Worm (Caenorhabditis elegans) whole organism, L3 larva: Measurements from ENCODE around the gene nhr-272.
A peak's percentile ranks its signal among the peaks of the same experiment; 100 is the strongest.

Experiments
- R02D3.7 ChIP-seq: fragments of 150-350 bp; optimal IDR thresholded peaks from 2 replicates; lab custom pipeline; 2014; ENCODE audit warnings: missing biosample characterization, missing genetic modification characterization
- ZK546.5 ChIP-seq: sonication (generic microtip); optimal IDR thresholded peaks from 2 replicates; lab custom pipeline; 2017; ENCODE audit warnings: missing biosample characterization, missing genetic modification characterization
- aly-2 ChIP-seq: fragments of 150-350 bp; optimal IDR thresholded peaks from 2 replicates; lab custom pipeline; 2014; ENCODE audit warnings: missing biosample characterization, missing genetic modification characterization
- ama-1 ChIP-seq: fragments of 150-350 bp; optimal IDR thresholded peaks from 2 replicates; lab custom pipeline; 2018
- ceh-16 ChIP-seq: sonication (generic microtip); optimal IDR thresholded peaks from 2 replicates; lab custom pipeline; 2017; ENCODE audit warnings: missing biosample characterization, missing genetic modification characterization
- ceh-28 ChIP-seq: fragments of 150-350 bp; optimal IDR thresholded peaks from 2 replicates; lab custom pipeline; 2014; ENCODE audit warnings: missing biosample characterization, missing genetic modification reagents, missing genetic modification characterization
- ceh-9 ChIP-seq: sonication (generic microtip); optimal IDR thresholded peaks from 2 replicates; lab custom pipeline; 2018; ENCODE audit warnings: missing biosample characterization, missing genetic modification characterization
- elt-1 ChIP-seq: fragments of 150-350 bp; optimal IDR thresholded peaks from 2 replicates; lab custom pipeline; 2014; ENCODE audit warnings: missing biosample characterization, missing genetic modification characterization
- elt-2 ChIP-seq: sonication (generic microtip); optimal IDR thresholded peaks from 2 replicates; lab custom pipeline; 2016; ENCODE audit warnings: missing genetic modification reagents, mild to moderate bottlenecking, missing genetic modification characterization, missing compliant biosample characterization
- elt-3 ChIP-seq, 3 experiments: fragments of 150-350 bp in 1 of 3; sonication (generic microtip) in 2 of 3; optimal IDR thresholded peaks; 2 replicates in 2 of 3; 4 replicates in 1 of 3; lab custom pipeline; 2014 to 2017; ENCODE audit warnings: missing biosample characterization in 3 of 3, missing genetic modification characterization in 3 of 3
- eor-1 ChIP-seq, 2 experiments: fragments of 150-350 bp; optimal IDR thresholded peaks; 2 replicates each; lab custom pipeline; 2014 to 2018; ENCODE audit warnings: missing biosample characterization in 2 of 2, missing genetic modification characterization in 2 of 2
- hmg-11 ChIP-seq: sonication (generic microtip); optimal IDR thresholded peaks from 2 replicates; lab custom pipeline; 2016; ENCODE audit warnings: missing genetic modification characterization, missing compliant biosample characterization
- jun-1 ChIP-seq: fragments of 150-350 bp; optimal IDR thresholded peaks from 2 replicates; lab custom pipeline; 2014; ENCODE audit warnings: missing biosample characterization, missing genetic modification reagents, missing genetic modification characterization
- lin-15B ChIP-seq: fragments of 150-350 bp; optimal IDR thresholded peaks from 2 replicates; lab custom pipeline; 2014; ENCODE audit warnings: missing biosample characterization, missing genetic modification characterization
- lin-39 ChIP-seq: fragments of 150-350 bp; optimal IDR thresholded peaks from 2 replicates; lab custom pipeline; 2018; ENCODE audit warnings: missing biosample characterization, missing genetic modification reagents, missing genetic modification characterization
- mdl-1 ChIP-seq: fragments of 150-350 bp; optimal IDR thresholded peaks from 2 replicates; lab custom pipeline; 2014; ENCODE audit warnings: missing biosample characterization, missing genetic modification characterization
- nfya-1 ChIP-seq: sonication (generic microtip); optimal IDR thresholded peaks from 2 replicates; lab custom pipeline; 2017; ENCODE audit warnings: missing genetic modification characterization, mild to moderate bottlenecking, missing compliant biosample characterization, antibody characterized with exemption, moderate library complexity; ENCODE audit not compliant: insufficient read depth
- nhr-11 ChIP-seq: fragments of 150-350 bp; optimal IDR thresholded peaks from 2 replicates; lab custom pipeline; 2014; ENCODE audit warnings: missing biosample characterization, missing genetic modification characterization
- nhr-12 ChIP-seq: fragments of 150-350 bp; optimal IDR thresholded peaks from 2 replicates; lab custom pipeline; 2014; ENCODE audit warnings: missing biosample characterization, missing genetic modification characterization
- nhr-23 ChIP-seq: fragments of 150-350 bp; optimal IDR thresholded peaks from 2 replicates; lab custom pipeline; 2014; ENCODE audit warnings: missing biosample characterization, missing genetic modification reagents, missing genetic modification characterization
- nhr-25 ChIP-seq: sonication (generic microtip); optimal IDR thresholded peaks from 2 replicates; lab custom pipeline; 2017; ENCODE audit warnings: missing biosample characterization, missing genetic modification characterization
- nhr-28 ChIP-seq: fragments of 150-350 bp; optimal IDR thresholded peaks from 2 replicates; lab custom pipeline; 2014; ENCODE audit warnings: missing biosample characterization, missing genetic modification characterization
- nhr-67 ChIP-seq: fragments of 150-350 bp; optimal IDR thresholded peaks from 2 replicates; lab custom pipeline; 2014; ENCODE audit warnings: missing biosample characterization, missing genetic modification characterization
- nhr-77 ChIP-seq: fragments of 150-350 bp; optimal IDR thresholded peaks from 2 replicates; lab custom pipeline; 2014; ENCODE audit warnings: missing biosample characterization, missing genetic modification characterization
- pha-4 ChIP-seq: fragments of 150-350 bp; optimal IDR thresholded peaks from 2 replicates; lab custom pipeline; 2014; ENCODE audit warnings: missing biosample characterization, missing genetic modification reagents, missing genetic modification characterization
- pqm-1 ChIP-seq: fragments of 150-350 bp; optimal IDR thresholded peaks from 2 replicates; lab custom pipeline; 2017; ENCODE audit warnings: missing biosample characterization, missing genetic modification characterization, inconsistent platforms
- sea-2 ChIP-seq: fragments of 150-350 bp; sonication (generic microtip); optimal IDR thresholded peaks from 4 replicates; lab custom pipeline; 2014; ENCODE audit warnings: missing biosample characterization, missing genetic modification reagents, missing genetic modification characterization
- skn-1 ChIP-seq: fragments of 150-350 bp; optimal IDR thresholded peaks from 2 replicates; lab custom pipeline; 2014; ENCODE audit warnings: missing biosample characterization, missing genetic modification characterization
- tbx-2 ChIP-seq: sonication (generic microtip); optimal IDR thresholded peaks from 2 replicates; lab custom pipeline; 2016; ENCODE audit warnings: mild to moderate bottlenecking, missing genetic modification characterization, missing compliant biosample characterization
- unc-39 ChIP-seq: sonication (generic microtip); optimal IDR thresholded peaks from 4 replicates; lab custom pipeline; 2017; ENCODE audit warnings: missing biosample characterization, missing genetic modification characterization
- unc-62 ChIP-seq: fragments of 150-350 bp; sonication (generic microtip); optimal IDR thresholded peaks from 4 replicates; lab custom pipeline; 2014; ENCODE audit warnings: missing biosample characterization, missing genetic modification reagents, missing genetic modification characterization
- zag-1 ChIP-seq: fragments of 150-350 bp; optimal IDR thresholded peaks from 2 replicates; lab custom pipeline; 2014; ENCODE audit warnings: missing biosample characterization, missing genetic modification characterization

nhr-272 gene

DNA sequence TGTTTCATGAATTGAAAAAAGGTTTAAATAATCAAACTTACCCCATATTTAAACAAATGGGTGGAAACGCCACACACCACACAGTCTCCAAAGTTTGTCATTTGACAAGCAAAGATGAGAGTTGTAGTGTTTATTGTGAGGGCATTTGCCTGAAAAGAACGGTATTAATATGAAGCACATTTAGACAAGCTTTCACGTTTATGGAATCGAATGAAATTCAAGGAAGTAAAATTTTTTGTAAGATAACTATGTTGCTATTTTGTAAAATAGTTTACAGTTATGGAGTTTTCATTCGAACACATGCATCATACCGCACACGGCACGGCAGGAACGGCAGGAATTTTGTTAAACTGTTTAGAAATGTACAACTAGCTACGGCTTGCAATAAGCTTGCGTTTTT lies at the start of gene nhr-272:
nhr-272 (minus strand) TSS at position 101 of the 400 bp plus-strand sequence.
- no peak for TF ChIP-seq unc-62
- TF ChIP-seq elt-2 (tag; lab: Kevin White, UChicago), result no peak
- TF ChIP-seq jun-1, result no peak
- TF ChIP-seq unc-39, result no peak
- no peak for TF ChIP-seq mdl-1 (tag; lab: Kevin White, UChicago)
- no peak for TF ChIP-seq nhr-12 (tag; lab: Kevin White, UChicago)
- TF ChIP-seq elt-3 (tag; optimal IDR thresholded peaks at IDR 0.05; lab: Kevin White, UChicago), result no peak
- TF ChIP-seq lin-39, result no peak
- TF ChIP-seq tbx-2, result no peak
- TF ChIP-seq skn-1, result no peak
- TF ChIP-seq, all 47 proteins: peak for 0

DNA sequence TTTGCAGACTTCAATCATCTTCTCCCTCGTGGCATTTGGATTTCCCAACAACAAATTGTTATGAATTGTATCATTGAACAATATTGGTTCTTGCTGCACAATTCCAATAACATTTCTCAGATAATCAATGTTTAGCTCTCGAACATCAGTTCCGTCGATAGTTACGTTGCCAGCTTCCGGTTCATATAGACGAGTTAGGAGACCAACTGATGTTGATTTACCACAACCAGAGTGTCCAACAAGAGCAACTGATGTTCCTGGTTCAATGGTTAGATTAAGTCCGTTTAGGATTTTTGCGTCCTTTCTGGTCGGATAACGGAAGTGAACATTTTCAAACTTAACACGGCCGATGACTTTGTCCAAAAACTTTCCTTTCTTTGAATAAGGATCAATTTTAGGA lies 49.4 kb upstream of the nhr-272 start:
- TF ChIP-seq ama-1 (lab: Kevin White, UChicago) (no peak), hmg-11 (tag; lab: Kevin White, UChicago) (no peak), nhr-11 (tag; lab: Kevin White, UChicago) (no peak), mdl-1 (tag; lab: Kevin White, UChicago) (no peak), ceh-16 (tag; lab: Kevin White, UChicago) (no peak), unc-62 (no peak), zag-1 (tag; lab: Kevin White, UChicago) (no peak), elt-3 (tag; optimal IDR thresholded peaks at IDR 0.05; lab: Kevin White, UChicago) (no peak), aly-2 (tag; lab: Kevin White, UChicago) (no peak), nhr-67 (no peak), nhr-28 (no peak), skn-1 (no peak)

- TF ChIP-seq hmg-11 (tag; lab: Kevin White, UChicago) (no peak), elt-2 (tag; lab: Kevin White, UChicago) (no peak), elt-3 (tag; optimal IDR thresholded peaks at IDR 0.05; lab: Kevin White, UChicago) (no peak), pha-4 (peak; percentile 92)
Measured at ce11 chrX:12750805-12751204, 46.2 kb upstream of the nhr-272 start.

ce11 chrX:12749530-12750240 lies 45.1 kb upstream of the nhr-272 start, which contains the start of gene pgp-14:
Gene pgp-14, minus strand, starts transcription at chrX:12749580.
- TF ChIP-seq nhr-67 (no peak), pha-4 (peak; percentile 62)

DNA sequence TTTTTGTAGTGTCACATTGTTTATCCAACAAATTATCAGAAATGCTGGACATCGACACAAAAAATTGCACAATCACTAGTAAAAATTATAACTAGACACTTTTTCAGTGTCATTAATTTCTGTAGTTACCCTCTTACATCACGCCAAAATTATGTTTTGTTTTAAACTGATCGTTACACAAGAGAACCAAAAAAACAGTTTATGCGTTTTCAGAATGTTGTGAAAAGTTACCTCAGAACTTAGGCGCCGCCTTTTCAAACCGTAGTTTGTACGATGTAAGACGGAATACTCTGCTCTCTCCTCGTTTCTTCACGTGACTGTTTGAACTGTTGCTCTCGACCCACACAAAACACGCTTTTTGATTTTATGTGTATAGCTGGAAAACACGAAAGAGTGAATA lies 33.8 kb upstream of the nhr-272 start, which contains the start of gene pgp-13:
pgp-13 (plus strand) TSS at position 301 of the 400 bp plus-strand sequence.
- TF ChIP-seq unc-39 (no peak), nfya-1 (tag; lab: Kevin White, UChicago) (no peak), nhr-23 (tag; lab: Kevin White, UChicago) (no peak)

- TF ChIP-seq ceh-28, result no peak
- no peak for TF ChIP-seq nhr-25
- TF ChIP-seq elt-2 (tag; lab: Kevin White, UChicago), result peak; percentile 49
- peak; percentile 51 for TF ChIP-seq pqm-1 (tag; lab: Kevin White, UChicago)
Measured at ce11 chrX:12731188-12731857, 26.7 kb upstream of the nhr-272 start, which contains the start of gene pgp-12. Gene pgp-12, plus strand, starts transcription at chrX:12731807.

- no peak for TF ChIP-seq sea-2 (GFP tag; lab: Kevin White, UChicago)
Measured at ce11 chrX:12730075-12730474, 25.5 kb upstream of the nhr-272 start.

ce11 chrX:12726129-12726528 lies 21.5 kb upstream of the nhr-272 start:
- TF ChIP-seq jun-1 (no peak), nhr-77 (tag; lab: Kevin White, UChicago) (no peak), lin-15B (tag; lab: Kevin White, UChicago) (no peak), ZK546.5 (tag; lab: Kevin White, UChicago) (no peak), eor-1 (tag; optimal IDR thresholded peaks at IDR 0.05; lab: Kevin White, UChicago) (no peak), R02D3.7 (no peak), ceh-9 (tag; lab: Kevin White, UChicago) (no peak), hmg-11 (tag; lab: Kevin White, UChicago) (no peak), elt-1 (tag; lab: Kevin White, UChicago) (no peak)
